Worm (Caenorhabditis elegans): ENCODE measurements around the gene dyf-2.

Gene dyf-2

ce11 chrIII:13648540-13648939 is 37.7 kb downstream of the dyf-2 start:
- no peak for TF ChIP-seq ceh-31 (tag; optimal IDR thresholded peaks at IDR 0.05)
- 0 out of 2 replicates have a peak, but pooled peaks have one; percentile 18 for TF ChIP-seq ceh-45 (GFP tag; IDR thresholded peaks at IDR 0.05)

DNA sequence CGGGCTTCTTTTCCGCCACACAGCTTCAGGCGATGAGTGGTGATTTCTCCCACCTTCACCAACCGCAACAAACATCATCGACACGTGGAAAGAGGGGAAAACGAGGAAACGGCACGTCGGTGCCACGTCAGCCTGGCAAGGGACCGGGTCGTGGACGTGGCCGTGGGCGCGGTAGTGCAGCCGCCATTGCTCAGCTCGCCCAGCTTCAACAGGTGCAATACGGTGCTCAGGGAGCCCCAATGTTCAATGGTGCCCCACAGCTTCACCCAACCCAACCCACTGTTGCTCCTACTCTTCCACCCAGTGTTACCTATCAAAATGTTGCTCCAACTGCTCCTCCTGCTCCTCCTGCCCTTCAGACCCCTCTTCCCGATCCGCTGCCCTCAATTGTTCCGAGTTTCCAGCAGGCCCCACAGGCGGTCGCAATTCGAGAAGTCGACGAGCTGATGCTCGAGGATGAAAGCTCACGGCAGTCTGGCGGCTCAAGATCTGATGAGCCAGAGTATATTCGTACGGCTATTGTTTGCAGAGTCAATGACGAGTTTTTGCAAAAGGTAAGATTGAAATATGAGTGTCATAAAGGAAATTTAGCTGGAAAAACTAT is 40.3 kb downstream of the dyf-2 start:
- TF ChIP-seq elt-4 (tag; optimal IDR thresholded peaks at IDR 0.05) (peak; percentile 21), ceh-30 (tag; optimal IDR thresholded peaks at IDR 0.05) (no peak), gmeb-2 (tag; optimal IDR thresholded peaks at IDR 0.05) (no peak)

- no peak for TF ChIP-seq pat-9 (tag; optimal IDR thresholded peaks at IDR 0.05)
- peak; percentile 26 for TF ChIP-seq ceh-9 (tag; optimal IDR thresholded peaks at IDR 0.05)
These were observed 42.0 kb downstream of the dyf-2 start for ce11 chrIII:13644279-13644678.

- TF ChIP-seq hlh-15 (tag; optimal IDR thresholded peaks at IDR 0.05) (no peak), npax-4 (tag; optimal IDR thresholded peaks at IDR 0.05) (no peak), F13H6.1 (tag; optimal IDR thresholded peaks at IDR 0.05) (peak; percentile 40), nhr-11 (tag; optimal IDR thresholded peaks at IDR 0.05) (no peak), lim-6 (tag; optimal IDR thresholded peaks at IDR 0.05) (no peak), ceh-30 (tag; optimal IDR thresholded peaks at IDR 0.05) (peak; percentile 93), hlh-6 (tag; optimal IDR thresholded peaks at IDR 0.05) (no peak), fax-1 (tag; optimal IDR thresholded peaks at IDR 0.05) (no peak), ceh-18 (tag; optimal IDR thresholded peaks at IDR 0.05) (peak; percentile 91), pha-2 (tag; optimal IDR thresholded peaks at IDR 0.05) (peak; percentile 60), ceh-31 (tag; optimal IDR thresholded peaks at IDR 0.05) (peak; percentile 90), ama-1 (optimal IDR thresholded peaks at IDR 0.05) (no peak), odd-2 (tag; optimal IDR thresholded peaks at IDR 0.05) (peak; percentile 10), fkh-10 (GFP tag; optimal IDR thresholded peaks at IDR 0.05) (peak; percentile 43), sox-2 (GFP tag; IDR thresholded peaks at IDR 0.05) (peak; percentile 29), hlh-13 (GFP tag; optimal IDR thresholded peaks at IDR 0.05) (no peak), syd-9 (tag; optimal IDR thresholded peaks at IDR 0.05) (peak; percentile 73), pag-3 (tag; optimal IDR thresholded peaks at IDR 0.05; ENCODE audit: borderline replicate concordance) (no peak), ceh-48 (tag; optimal IDR thresholded peaks at IDR 0.05) (peak; percentile 97), dve-1 (tag; optimal IDR thresholded peaks at IDR 0.05) (peak; percentile 92), pat-9 (tag; optimal IDR thresholded peaks at IDR 0.05) (no peak), ahr-1 (tag; optimal IDR thresholded peaks at IDR 0.05) (peak; percentile 21), rnt-1 (tag; optimal IDR thresholded peaks at IDR 0.05) (peak; percentile 84), tbx-2 (tag; optimal IDR thresholded peaks at IDR 0.05) (peak; percentile 86), unc-55 (GFP tag; optimal IDR thresholded peaks at IDR 0.05) (peak; percentile 94), eyg-1 (tag; optimal IDR thresholded peaks at IDR 0.05) (no peak), unc-42 (tag; optimal IDR thresholded peaks at IDR 0.05) (peak; percentile 99), K09A11.1 (tag; optimal IDR thresholded peaks at IDR 0.05; ENCODE audit: insufficient read depth) (peak; percentile 48), dmd-4 (tag; optimal IDR thresholded peaks at IDR 0.05; ENCODE audit: borderline replicate concordance) (no peak), C08G9.2 (tag; optimal IDR thresholded peaks at IDR 0.05) (peak; percentile 62), C38D4.7 (GFP tag; optimal IDR thresholded peaks at IDR 0.05) (no peak), ztf-16 (tag; optimal IDR thresholded peaks at IDR 0.05) (peak; percentile 63), ref-2 (tag; optimal IDR thresholded peaks at IDR 0.05) (peak; percentile 95), ceh-6 (GFP tag; optimal IDR thresholded peaks at IDR 0.05) (peak; percentile 52), sox-4 (tag; optimal IDR thresholded peaks at IDR 0.05) (no peak), pros-1 (tag; optimal IDR thresholded peaks at IDR 0.05) (peak; percentile 82), nfya-1 (tag; optimal IDR thresholded peaks at IDR 0.05) (peak; percentile 97), pax-1 (tag; optimal IDR thresholded peaks at IDR 0.05) (peak; percentile 91), zip-5 (tag; optimal IDR thresholded peaks at IDR 0.05) (no peak), K02D7.2 (tag; optimal IDR thresholded peaks at IDR 0.05) (no peak), hlh-30 (tag; optimal IDR thresholded peaks at IDR 0.05; ENCODE audit: insufficient read depth) (peak; percentile 37), T23F11.4 (GFP tag; optimal IDR thresholded peaks at IDR 0.05) (peak; percentile 9)
These were observed 42.7 kb downstream of the dyf-2 start, which contains the start of the genes drr-2 and set-16 for ce11 chrIII:13643534-13643933. TSS of gene drr-2 (minus strand) at chrIII:13643570. TSS of gene set-16 (plus strand) at chrIII:13643916.
